Worm (Caenorhabditis elegans) whole organism, early embryonic: Measurements from ENCODE around the gene mog-3.

Experiments used
- ama-1 ChIP-seq: fragments of 150-350 bp; optimal IDR thresholded peaks from 2 replicates; lab custom pipeline; 2014
- ceh-13 ChIP-seq: fragments of 200-800 bp; sonication (Bioruptor generic); optimal IDR thresholded peaks from 2 replicates; lab custom pipeline; 2018; ENCODE audit warnings: mild to moderate bottlenecking, missing genetic modification characterization, missing compliant biosample characterization

DNA sequence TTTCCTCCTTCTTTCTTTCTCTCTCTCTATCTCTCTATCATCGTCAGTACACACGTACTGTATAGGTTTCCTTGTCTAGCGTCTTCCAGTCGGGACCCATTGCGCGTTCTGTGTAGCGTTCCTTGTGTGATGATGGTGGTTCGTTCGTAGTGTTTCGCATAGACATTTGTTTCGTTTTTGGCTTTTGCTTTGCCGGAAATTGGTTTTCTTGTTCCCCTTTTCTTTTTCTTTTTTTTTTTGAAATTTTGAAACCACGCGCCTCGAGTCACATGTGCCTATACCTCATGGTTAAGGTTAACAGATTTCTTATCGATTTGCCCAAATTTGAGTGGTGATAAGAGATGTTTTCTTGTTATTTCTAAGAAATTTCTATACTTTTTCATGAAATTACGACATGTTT, 10.2 kb downstream of the mog-3 start:
- no peak for TF ChIP-seq ceh-13 (GFP tag; lab: Kevin White, UChicago)
- TF ChIP-seq ama-1 (lab: Kevin White, UChicago): no peak
